Fruit fly (Drosophila melanogaster): ENCODE measurements around the gene CG17751.

Gene CG17751

dm6 chr3R:19584818-19585217, 22.2 kb upstream of the CG17751 start (continued):
- TF ChIP-seq CG7963 (GFP tag; IDR thresholded peaks at IDR 0.05; ENCODE audit: partially characterized antibody), result no peak
- peak; percentile 75 for TF ChIP-seq NK7.1 (GFP tag; optimal IDR thresholded peaks at IDR 0.05)
- TF ChIP-seq danr (GFP tag; IDR thresholded peaks at IDR 0.05), result peak; percentile 33; the same call in 1 of the 2 replicates
- TF ChIP-seq CG4707 (GFP tag; optimal IDR thresholded peaks at IDR 0.05), result peak; percentile 92
- peak; percentile 32; the same call in 1 of the 2 replicates for TF ChIP-seq H2.0 (GFP tag; IDR thresholded peaks at IDR 0.05)
- peak; percentile 80 for TF ChIP-seq CG2116 (GFP tag; optimal IDR thresholded peaks at IDR 0.05)
- no peak for TF ChIP-seq CG15269 (tag; optimal IDR thresholded peaks at IDR 0.05)
- TF ChIP-seq jing (GFP tag; optimal IDR thresholded peaks at IDR 0.05), result peak; percentile 68
- peak; percentile 68 for TF ChIP-seq CG4820 (GFP tag; optimal IDR thresholded peaks at IDR 0.05)
- peak; percentile 90 for TF ChIP-seq BtbVII (GFP tag; optimal IDR thresholded peaks at IDR 0.05)
- peak; percentile 76 for TF ChIP-seq trh (GFP tag; optimal IDR thresholded peaks at IDR 0.05)
- no peak for TF ChIP-seq Taf1 (GFP tag; IDR thresholded peaks at IDR 0.05)
- no peak for TF ChIP-seq esg (GFP tag; conservative IDR thresholded peaks at IDR 0.05)
- TF ChIP-seq ato (GFP tag; IDR thresholded peaks at IDR 0.05; ENCODE audit: partially characterized antibody), result no peak
- no peak for TF ChIP-seq sd (tag; optimal IDR thresholded peaks at IDR 0.05)
- peak; percentile 87 for TF ChIP-seq CG18764 (GFP tag; optimal IDR thresholded peaks at IDR 0.05)
- TF ChIP-seq Med (GFP tag), result peak; percentile 94
- peak; percentile 80 for TF ChIP-seq shn (GFP tag; optimal IDR thresholded peaks at IDR 0.05)
- TF ChIP-seq Sry-δ (GFP tag; optimal IDR thresholded peaks at IDR 0.05), result peak; percentile 42
- TF ChIP-seq CG31388 (GFP tag; optimal IDR thresholded peaks at IDR 0.05), result peak; percentile 39
- peak; percentile 50 for TF ChIP-seq CG34376 (GFP tag; optimal IDR thresholded peaks at IDR 0.05)
- peak; percentile 95 for TF ChIP-seq CG15601 (tag; optimal IDR thresholded peaks at IDR 0.05)
- peak; percentile 18 for TF ChIP-seq ind (GFP tag; optimal IDR thresholded peaks at IDR 0.05)
- TF ChIP-seq eve (GFP tag; optimal IDR thresholded peaks at IDR 0.05), result no peak
- TF ChIP-seq Hey (tag; optimal IDR thresholded peaks at IDR 0.05), result peak; percentile 73
- no peak for TF ChIP-seq zen2 (GFP tag; IDR thresholded peaks at IDR 0.05; ENCODE audit: partially characterized antibody)
- TF ChIP-seq Atf3 (GFP tag; optimal IDR thresholded peaks at IDR 0.05), result peak; percentile 80
- TF ChIP-seq Oli (tag; optimal IDR thresholded peaks at IDR 0.05), result peak; percentile 68
- peak; percentile 98 for TF ChIP-seq CG7745 (tag; optimal IDR thresholded peaks at IDR 0.05)
- TF ChIP-seq Doc3 (GFP tag; IDR thresholded peaks at IDR 0.05; ENCODE audit: partially characterized antibody), result no peak
- peak; percentile 81 for TF ChIP-seq CG18599 (GFP tag; optimal IDR thresholded peaks at IDR 0.05)
- peak; percentile 86 for TF ChIP-seq CG14965 (GFP tag; optimal IDR thresholded peaks at IDR 0.05; ENCODE audit: borderline replicate concordance)
- TF ChIP-seq CG16815 (GFP tag; optimal IDR thresholded peaks at IDR 0.05), result peak; percentile 56
- peak; percentile 62 for TF ChIP-seq CG17802 (tag; optimal IDR thresholded peaks at IDR 0.05)
- TF ChIP-seq ken (GFP tag; IDR thresholded peaks at IDR 0.05), result peak; percentile 67; the same call in 2 of the 3 replicates
- peak; percentile 85 for TF ChIP-seq PHDP (tag; optimal IDR thresholded peaks at IDR 0.05)
- TF ChIP-seq Fer1 (GFP tag; optimal IDR thresholded peaks at IDR 0.05), result peak; percentile 91
- TF ChIP-seq CG16813 (GFP tag; IDR thresholded peaks at IDR 0.05; ENCODE audit: partially characterized antibody), result no peak
- TF ChIP-seq nmo (GFP tag; optimal IDR thresholded peaks at IDR 0.05), result peak; percentile 53
- peak; percentile 50 for TF ChIP-seq tx (GFP tag; optimal IDR thresholded peaks at IDR 0.05)
- TF ChIP-seq D19B (GFP tag; optimal IDR thresholded peaks at IDR 0.05), result peak; percentile 26
- TF ChIP-seq CG11093 (GFP tag; IDR thresholded peaks at IDR 0.05), result peak; percentile 43; the same call in 1 of the 3 replicates
- TF ChIP-seq CG14667 (GFP tag; IDR thresholded peaks at IDR 0.05), result no peak
- TF ChIP-seq Camta (GFP tag; optimal IDR thresholded peaks at IDR 0.05), result peak; percentile 83
- no peak for TF ChIP-seq Gug (GFP tag; IDR thresholded peaks at IDR 0.05)
- TF ChIP-seq seq (GFP tag; IDR thresholded peaks at IDR 0.05), result peak; percentile 71
- TF ChIP-seq pros (GFP tag; optimal IDR thresholded peaks at IDR 0.05), result peak; percentile 93
- TF ChIP-seq abd-A (tag; optimal IDR thresholded peaks at IDR 0.05), result no peak
- peak; percentile 96 for TF ChIP-seq CG2202 (tag; optimal IDR thresholded peaks at IDR 0.05)
- TF ChIP-seq Dbx (GFP tag; IDR thresholded peaks at IDR 0.05), result no peak
